Worm (Caenorhabditis elegans) whole organism, dauer: ENCODE measurements around the gene Y57G11C.1131.

Experiments used
- unc-62 ChIP-seq: sonication (generic microtip); optimal IDR thresholded peaks from 2 replicates; lab custom pipeline; 2017; ENCODE audit warnings: missing biosample characterization, missing genetic modification reagents, missing genetic modification characterization

The Y57G11C.1131 gene

DNA sequence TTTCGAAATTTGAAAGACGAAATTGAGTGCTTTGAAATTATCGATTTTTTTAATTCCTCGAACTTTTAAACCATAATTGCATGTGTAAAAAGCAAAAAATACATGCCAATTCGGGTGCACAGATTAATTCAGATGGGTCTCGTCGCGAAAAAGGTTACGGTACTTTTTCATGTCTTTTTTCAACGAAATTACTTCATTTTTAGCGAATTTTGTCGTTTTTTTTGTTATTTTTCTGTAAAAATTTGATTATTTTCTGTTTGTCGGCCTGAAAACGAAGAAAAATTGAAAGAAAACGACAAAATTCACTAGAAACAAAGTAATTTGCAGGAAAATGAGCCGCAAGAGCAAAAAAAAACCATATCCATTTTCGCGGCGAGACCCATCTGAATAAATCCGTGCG is 22.1 kb downstream of the Y57G11C.1131 start:
- TF ChIP-seq unc-62 (GFP tag; lab: Kevin White, UChicago): no peak

DNA sequence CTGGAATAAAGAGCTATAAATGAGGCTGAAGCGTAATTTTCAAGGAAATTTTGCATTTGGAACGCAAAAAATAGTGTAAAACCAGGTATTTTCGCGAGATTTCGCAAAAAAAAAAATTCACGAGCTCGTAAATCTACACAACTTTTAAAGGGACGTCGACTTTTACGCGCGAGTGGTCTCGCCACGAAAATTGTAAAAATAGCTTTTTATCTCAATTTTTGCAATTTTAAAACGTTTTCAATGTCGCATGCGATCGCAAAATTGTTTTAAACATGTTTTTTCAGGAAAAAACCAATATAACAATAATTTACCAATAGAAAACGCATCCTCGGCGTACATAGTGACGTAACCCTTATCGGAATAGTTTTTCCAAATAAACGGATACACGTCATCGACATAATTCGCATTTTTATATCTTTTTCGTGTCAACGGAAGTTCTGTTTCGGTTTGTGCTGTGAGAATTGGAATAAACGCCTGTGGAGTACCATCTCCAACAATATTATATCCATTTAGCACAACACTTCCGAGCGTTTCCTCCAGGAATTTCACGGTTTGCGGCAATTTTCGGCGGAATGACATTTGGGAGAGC is 24.0 kb downstream of the Y57G11C.1131 start:
- no peak for TF ChIP-seq unc-62 (GFP tag; lab: Kevin White, UChicago)

DNA sequence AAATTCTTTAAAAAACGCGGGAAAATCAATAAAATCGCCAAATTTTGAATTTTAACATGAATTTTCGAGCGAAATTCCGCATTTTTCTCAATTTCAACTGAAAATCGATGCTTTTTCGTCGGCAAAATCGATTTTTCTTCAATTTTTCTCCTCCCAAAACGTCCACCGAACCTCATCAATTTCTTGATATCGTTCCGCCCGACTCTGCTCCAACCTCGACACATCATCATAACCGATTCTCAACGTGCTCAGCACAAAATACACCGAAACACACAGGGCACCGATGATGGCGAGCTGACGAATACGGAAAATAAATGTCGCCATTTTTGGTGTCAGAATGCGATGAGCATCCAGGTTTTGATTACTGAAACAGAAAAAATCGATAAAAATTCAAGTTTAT is 25.8 kb downstream of the Y57G11C.1131 start, which contains the start of gene Y41E3.1:
Y41E3.1 (minus strand) TSS at position 324 of the 400 bp plus-strand sequence.
- TF ChIP-seq unc-62 (GFP tag; lab: Kevin White, UChicago): no peak

DNA sequence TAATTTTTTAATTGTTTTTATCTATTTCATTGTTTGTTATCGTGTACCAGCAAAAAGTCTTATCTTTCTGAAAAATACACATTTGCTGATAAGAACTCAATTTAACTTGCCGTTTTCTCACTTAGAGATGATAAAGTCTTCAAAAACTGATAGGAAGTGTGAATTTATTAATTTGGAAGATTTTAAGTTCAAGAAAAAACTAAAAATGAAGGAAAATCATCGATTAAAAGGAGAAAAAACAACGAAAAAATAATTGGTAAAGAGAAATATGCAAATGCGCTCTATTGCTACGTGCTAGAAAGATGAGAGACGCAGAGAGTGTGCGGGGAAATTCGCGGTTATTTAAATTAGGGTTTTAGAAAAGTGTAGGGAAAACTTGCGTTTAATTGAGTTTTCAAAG is 26.6 kb downstream of the Y57G11C.1131 start:
- TF ChIP-seq unc-62 (GFP tag; lab: Kevin White, UChicago): no peak

DNA sequence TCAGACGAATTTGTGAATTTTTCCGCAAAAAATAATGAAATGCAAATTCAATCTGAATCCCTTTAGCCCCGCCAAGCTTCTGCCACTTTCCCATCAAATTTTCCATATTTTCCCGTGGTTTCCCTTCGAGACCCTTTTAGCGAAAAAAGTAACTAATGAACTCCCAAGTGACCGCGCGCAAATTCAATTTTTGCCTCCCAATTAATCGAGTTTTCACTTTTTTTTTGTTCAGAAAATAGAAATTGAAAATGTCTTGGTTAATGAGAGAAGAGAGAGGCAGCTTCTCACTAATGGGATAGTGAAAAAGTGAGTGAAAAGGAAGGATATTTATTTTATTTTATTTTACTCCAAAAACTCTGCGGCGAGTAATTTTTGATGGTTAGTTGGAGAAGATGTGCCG is 27.3 kb downstream of the Y57G11C.1131 start:
- TF ChIP-seq unc-62 (GFP tag; lab: Kevin White, UChicago): no peak

DNA sequence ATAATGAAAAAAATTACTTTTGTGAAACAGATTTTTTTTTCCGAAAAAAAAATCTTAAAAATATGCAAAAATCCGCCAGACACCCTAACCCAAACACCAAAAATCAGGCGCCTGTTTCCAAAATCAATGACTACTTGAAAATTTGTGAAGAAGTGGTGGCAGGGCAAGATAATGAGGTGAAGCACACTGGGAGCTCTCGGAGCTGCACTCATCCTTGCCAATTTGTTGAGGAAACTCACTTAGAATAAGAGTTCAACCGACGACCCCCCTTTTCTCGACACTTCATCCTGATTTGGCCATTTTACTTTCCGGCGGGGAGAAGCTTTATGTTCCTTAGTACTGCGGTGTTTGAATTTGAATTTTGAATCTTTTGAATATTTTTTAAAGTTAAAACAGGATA is 45.4 kb downstream of the Y57G11C.1131 start:
- no peak for TF ChIP-seq unc-62 (GFP tag; lab: Kevin White, UChicago)

DNA sequence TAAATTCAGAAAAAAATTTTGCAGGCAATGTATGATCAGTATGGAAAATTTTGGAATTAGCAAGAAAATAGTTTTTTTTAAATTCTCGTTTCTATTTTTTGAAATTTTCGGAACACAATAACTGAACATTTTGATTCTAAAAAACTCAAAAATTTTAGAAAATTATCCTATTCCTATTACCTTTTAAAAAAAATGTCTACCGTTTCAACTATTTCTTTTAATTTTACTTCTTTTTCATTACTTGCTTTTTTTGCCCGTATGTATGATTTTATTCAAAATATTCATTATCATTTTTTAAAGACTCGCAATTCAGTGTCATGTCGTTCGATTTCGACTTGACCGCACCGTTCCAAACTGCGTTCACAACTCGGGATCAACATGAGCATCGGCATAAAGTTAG is 48.5 kb downstream of the Y57G11C.1131 start, which contains the start of gene atln-2:
atln-2 (plus strand) TSS at position 301 of the 400 bp plus-strand sequence.
- no peak for TF ChIP-seq unc-62 (GFP tag; lab: Kevin White, UChicago)
